Fruit fly (Drosophila melanogaster): ENCODE data around the gene Phlpp.

dm6 chr2L:19019640-19020039 is 39.3 kb upstream of the Phlpp start:
- no peak for TF ChIP-seq dmrt93B (GFP tag; optimal IDR thresholded peaks at IDR 0.05)
- TF ChIP-seq dsf (GFP tag; optimal IDR thresholded peaks at IDR 0.05; ENCODE audit: borderline replicate concordance), result no peak
- TF ChIP-seq Sp1 (GFP tag; optimal IDR thresholded peaks at IDR 0.05), result no peak
- no peak for TF ChIP-seq OdsH (GFP tag; optimal IDR thresholded peaks at IDR 0.05)
- no peak for TF ChIP-seq Myc (optimal IDR thresholded peaks at IDR 0.05)
- TF ChIP-seq Mio (GFP tag; optimal IDR thresholded peaks at IDR 0.05), result no peak
- no peak for TF ChIP-seq sv (GFP tag; optimal IDR thresholded peaks at IDR 0.05)
- TF ChIP-seq h (GFP tag; optimal IDR thresholded peaks at IDR 0.05), result no peak
- TF ChIP-seq dl (GFP tag; optimal IDR thresholded peaks at IDR 0.05; ENCODE audit: insufficient read depth in 1 of 2, partially characterized antibody in 2 of 2), result no peak
- TF ChIP-seq fru (GFP tag; optimal IDR thresholded peaks at IDR 0.05), result no peak
- no peak for TF ChIP-seq N (GFP tag; optimal IDR thresholded peaks at IDR 0.05)
- no peak for TF ChIP-seq lola (GFP tag; optimal IDR thresholded peaks at IDR 0.05)
